Worm (Caenorhabditis elegans): ENCODE measurements around the gene R08F11.1.

DNA sequence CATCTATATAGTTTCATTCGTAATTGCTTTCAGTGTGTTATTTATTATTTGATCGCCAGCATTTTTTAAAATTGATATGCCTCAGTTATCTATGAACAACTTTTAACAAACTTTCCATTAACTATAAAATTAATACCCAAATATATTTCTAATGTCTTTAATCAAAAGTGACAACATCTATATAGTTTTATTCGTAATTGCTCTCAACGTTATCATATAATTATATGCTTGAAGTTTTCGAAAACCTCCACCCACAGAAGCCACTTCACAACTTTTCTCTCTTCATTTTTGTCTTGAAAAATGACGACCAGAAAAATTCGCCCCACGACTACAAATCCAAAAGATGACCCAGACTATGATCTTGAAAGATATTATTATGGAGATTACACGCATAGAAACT lies 24.3 kb upstream of the R08F11.1 start, which contains the start of gene srw-6:
- TF ChIP-seq nhr-23 (tag; optimal IDR thresholded peaks at IDR 0.05) (no peak), mml-1 (tag; optimal IDR thresholded peaks at IDR 0.05) (no peak)

Data from whole organism, L3 larva.